Fruit fly (Drosophila melanogaster) whole organism, embryonic: ENCODE measurements around the gene CG32301.

Source experiments
- Ada2b ChIP-seq: fragments of 200-800 bp; sonication (Bioruptor generic); IDR thresholded peaks from 2 replicates; pipeline ENCODE4 v1.3.6; 2022; ENCODE audit warnings: missing biosample characterization, missing genetic modification characterization
- Atf-2 ChIP-seq: fragments of 200-800 bp; sonication (Bioruptor generic); optimal IDR thresholded peaks from 2 replicates; lab custom pipeline; 2016; ENCODE audit warnings: missing biosample characterization, missing genetic modification characterization
- CG1024 ChIP-seq: fragments of 200-800 bp; sonication (Bioruptor generic); IDR thresholded peaks from 2 replicates; pipeline ENCODE4 v1.3.6; 2022; ENCODE audit warnings: missing biosample characterization, missing genetic modification characterization
- CG12744 ChIP-seq: fragments of 200-800 bp; sonication (Bioruptor generic); optimal IDR thresholded peaks from 2 replicates; lab custom pipeline; 2016; ENCODE audit warnings: missing biosample characterization, missing genetic modification characterization
- CG13123 ChIP-seq: fragments of 200-800 bp; sonication (Bioruptor generic); optimal IDR thresholded peaks from 2 replicates; lab custom pipeline; 2016; ENCODE audit warnings: missing biosample characterization, missing genetic modification characterization
- CG13894 ChIP-seq: fragments of 200-800 bp; sonication (Bioruptor generic); optimal IDR thresholded peaks from 3 replicates; lab custom pipeline; 2018; ENCODE audit warnings: missing biosample characterization, mild to moderate bottlenecking, missing genetic modification characterization, moderate library complexity
- CG1529 ChIP-seq: fragments of 200-800 bp; sonication (Bioruptor generic); optimal IDR thresholded peaks from 3 replicates; lab custom pipeline; 2018; ENCODE audit warnings: missing biosample characterization, missing genetic modification characterization
- CG17912 ChIP-seq: fragments of 200-800 bp; sonication (Bioruptor generic); optimal IDR thresholded peaks from 2 replicates; lab custom pipeline; 2018; ENCODE audit warnings: missing biosample characterization, mild to moderate bottlenecking, missing genetic modification characterization
- CG18599 ChIP-seq: fragments of 200-800 bp; sonication (Bioruptor generic); optimal IDR thresholded peaks from 3 replicates; lab custom pipeline; 2017; ENCODE audit warnings: missing biosample characterization, missing genetic modification characterization, mild to moderate bottlenecking, moderate library complexity, missing genetic modification reagents
- CG2199 ChIP-seq: fragments of 200-800 bp; sonication (Bioruptor generic); IDR thresholded peaks from 3 replicates; pipeline ENCODE4 v1.3.6; 2022; ENCODE audit warnings: missing biosample characterization, missing genetic modification characterization
- CG30020 ChIP-seq: fragments of 200-800 bp; optimal IDR thresholded peaks from 2 replicates; lab custom pipeline; 2019; ENCODE audit warnings: missing biosample characterization, mild to moderate bottlenecking, missing genetic modification characterization, moderate library complexity
- CG30403 ChIP-seq: fragments of 200-800 bp; sonication (Bioruptor generic); optimal IDR thresholded peaks from 3 replicates; lab custom pipeline; 2016; ENCODE audit warnings: missing biosample characterization, missing genetic modification characterization
- CG3163 ChIP-seq: fragments of 200-800 bp; sonication (Bioruptor generic); optimal IDR thresholded peaks from 3 replicates; lab custom pipeline; 2016; ENCODE audit warnings: missing biosample characterization, missing genetic modification characterization
- CG33557 ChIP-seq: fragments of 200-800 bp; sonication (Bioruptor generic); optimal IDR thresholded peaks from 2 replicates; lab custom pipeline; 2019; ENCODE audit warnings: missing biosample characterization, mild to moderate bottlenecking, missing genetic modification characterization, moderate library complexity
- CG3838 ChIP-seq: fragments of 200-800 bp; sonication (Bioruptor generic); optimal IDR thresholded peaks from 3 replicates; lab custom pipeline; 2016; ENCODE audit warnings: missing biosample characterization, missing genetic modification characterization
- CG4328 ChIP-seq: fragments of 200-800 bp; sonication (Bioruptor generic); optimal IDR thresholded peaks from 3 replicates; lab custom pipeline; 2017; ENCODE audit warnings: missing biosample characterization, missing genetic modification reagents, missing genetic modification characterization
- CG6765 ChIP-seq: fragments of 200-800 bp; sonication (Bioruptor generic); optimal IDR thresholded peaks from 3 replicates; lab custom pipeline; 2017; ENCODE audit warnings: missing biosample characterization, mild to moderate bottlenecking, missing genetic modification characterization
- CG7271 ChIP-seq: fragments of 200-800 bp; sonication (Bioruptor generic); optimal IDR thresholded peaks from 2 replicates; lab custom pipeline; 2018; ENCODE audit warnings: missing biosample characterization, mild to moderate bottlenecking, missing genetic modification characterization, moderate library complexity
- CG7786 ChIP-seq: fragments of 200-800 bp; sonication (Bioruptor generic); optimal IDR thresholded peaks from 2 replicates; lab custom pipeline; 2016; ENCODE audit warnings: missing biosample characterization, missing genetic modification characterization
- CG8359 ChIP-seq: fragments of 200-800 bp; sonication (Bioruptor generic); optimal IDR thresholded peaks from 2 replicates; lab custom pipeline; 2017; ENCODE audit warnings: missing biosample characterization, mild to moderate bottlenecking, missing genetic modification characterization, borderline replicate concordance
- CG8388 ChIP-seq: fragments of 200-800 bp; sonication (Bioruptor generic); optimal IDR thresholded peaks from 2 replicates; lab custom pipeline; 2019; ENCODE audit warnings: missing biosample characterization, mild to moderate bottlenecking, missing genetic modification characterization, moderate library complexity
- CG9817 ChIP-seq: fragments of 200-800 bp; sonication (Bioruptor generic); optimal IDR thresholded peaks from 2 replicates; lab custom pipeline; 2018; ENCODE audit warnings: missing biosample characterization, mild to moderate bottlenecking, missing genetic modification characterization, moderate library complexity
- Chrac-16 ChIP-seq: fragments of 200-800 bp; sonication (Bioruptor generic); optimal IDR thresholded peaks from 3 replicates; lab custom pipeline; 2016; ENCODE audit warnings: missing biosample characterization, missing genetic modification characterization
- D ChIP-seq, 2 experiments: fragments of 200-800 bp in 1 of 2; fragments of >200 bp in 1 of 2; sonication (Bioruptor generic) in 1 of 2; optimal IDR thresholded peaks; 2 replicates in 1 of 2; 3 replicates in 1 of 2; lab custom pipeline; 2017; ENCODE audit warnings: mild to moderate bottlenecking in 1 of 2, missing biosample characterization in 1 of 2, missing genetic modification characterization in 1 of 2, missing genetic modification reagents in 1 of 2
- Doc2 ChIP-seq: fragments of 200-800 bp; sonication (Bioruptor generic); IDR thresholded peaks from 2 replicates; pipeline ENCODE4 v1.3.6; 2022; ENCODE audit warnings: missing biosample characterization, missing genetic modification characterization
- MTF-1 ChIP-seq: fragments of 200-800 bp; sonication (Bioruptor generic); optimal IDR thresholded peaks from 2 replicates; lab custom pipeline; 2018; ENCODE audit warnings: missing biosample characterization, mild to moderate bottlenecking, missing genetic modification characterization, borderline replicate concordance
- Myb ChIP-seq: fragments of 200-800 bp; sonication (Bioruptor generic); optimal IDR thresholded peaks from 2 replicates; lab custom pipeline; 2016; ENCODE audit warnings: missing biosample characterization, missing genetic modification characterization
- Neu2 ChIP-seq: fragments of 200-800 bp; sonication (Bioruptor generic); optimal IDR thresholded peaks from 3 replicates; lab custom pipeline; 2016; ENCODE audit warnings: missing biosample characterization, missing genetic modification characterization, borderline replicate concordance
- PHDP ChIP-seq: fragments of 200-800 bp; sonication (Bioruptor generic); optimal IDR thresholded peaks from 3 replicates; lab custom pipeline; 2018; ENCODE audit warnings: missing biosample characterization, mild to moderate bottlenecking, missing genetic modification characterization, moderate library complexity
- Sin3A ChIP-seq: fragments of >200 bp; optimal IDR thresholded peaks from 2 replicates; lab custom pipeline; 2018
- Six4 ChIP-seq: fragments of 200-800 bp; sonication (Bioruptor generic); optimal IDR thresholded peaks from 2 replicates; lab custom pipeline; 2016; ENCODE audit warnings: missing biosample characterization, missing genetic modification characterization
- Vsx1 ChIP-seq: fragments of 200-800 bp; sonication (Bioruptor generic); optimal IDR thresholded peaks from 2 replicates; lab custom pipeline; 2017; ENCODE audit warnings: missing biosample characterization, mild to moderate bottlenecking, missing genetic modification characterization, missing genetic modification reagents
- Xbp1 ChIP-seq: fragments of 200-800 bp; sonication (Bioruptor generic); optimal IDR thresholded peaks from 3 replicates; lab custom pipeline; 2016; ENCODE audit warnings: missing biosample characterization, mild to moderate bottlenecking, missing genetic modification characterization
- az2 ChIP-seq: fragments of 200-800 bp; sonication (Bioruptor generic); optimal IDR thresholded peaks from 3 replicates; lab custom pipeline; 2016; ENCODE audit warnings: missing biosample characterization, missing genetic modification characterization
- bcd ChIP-seq: fragments of 200-800 bp; sonication (Bioruptor generic); optimal IDR thresholded peaks from 2 replicates; lab custom pipeline; 2017; ENCODE audit warnings: missing biosample characterization, mild to moderate bottlenecking, missing genetic modification characterization
- br ChIP-seq: fragments of >200 bp; optimal IDR thresholded peaks from 2 replicates; lab custom pipeline; 2017
- dati ChIP-seq: fragments of 200-800 bp; sonication (Bioruptor generic); IDR thresholded peaks from 2 replicates; pipeline ENCODE4 v1.3.6; 2022; ENCODE audit warnings: missing biosample characterization, missing genetic modification characterization
- dmrt11E ChIP-seq: fragments of 200-800 bp; sonication (Bioruptor generic); optimal IDR thresholded peaks from 3 replicates; lab custom pipeline; 2018; ENCODE audit warnings: missing biosample characterization, mild to moderate bottlenecking, missing genetic modification characterization, moderate library complexity
- dpn ChIP-seq, 2 experiments: fragments of 200-800 bp; sonication (Bioruptor generic); optimal IDR thresholded peaks; 3 replicates each; lab custom pipeline; 2016; ENCODE audit warnings: missing biosample characterization in 2 of 2, missing genetic modification characterization in 2 of 2
- gt ChIP-seq: fragments of 200-800 bp; sonication (Bioruptor generic); IDR thresholded peaks from 2 replicates; pipeline ENCODE4 v1.3.6; 2022; ENCODE audit warnings: missing biosample characterization, missing genetic modification characterization
- h ChIP-seq: fragments of >200 bp; optimal IDR thresholded peaks from 2 replicates; lab custom pipeline; 2017
- mld ChIP-seq: fragments of 200-800 bp; sonication (Bioruptor generic); IDR thresholded peaks from 3 replicates; pipeline ENCODE4 v1.3.6; 2022; ENCODE audit warnings: missing biosample characterization, missing genetic modification characterization; ENCODE audit not compliant: partially characterized antibody
- nmo ChIP-seq: fragments of 200-800 bp; sonication (Bioruptor generic); optimal IDR thresholded peaks from 2 replicates; lab custom pipeline; 2018; ENCODE audit warnings: missing biosample characterization, mild to moderate bottlenecking, missing genetic modification characterization, moderate library complexity
- nom ChIP-seq: fragments of 200-800 bp; sonication (Bioruptor generic); optimal IDR thresholded peaks from 2 replicates; lab custom pipeline; 2017; ENCODE audit warnings: missing biosample characterization, missing genetic modification characterization, mild to moderate bottlenecking, moderate library complexity, missing genetic modification reagents
- org-1 ChIP-seq: fragments of 200-800 bp; sonication (Bioruptor generic); optimal IDR thresholded peaks from 2 replicates; lab custom pipeline; 2017; ENCODE audit warnings: missing biosample characterization, missing genetic modification characterization
- peb ChIP-seq: fragments of 200-800 bp; sonication (Bioruptor generic); IDR thresholded peaks from 2 replicates; pipeline ENCODE4 v1.3.6; 2022; ENCODE audit warnings: missing biosample characterization, missing genetic modification characterization
- ranshi ChIP-seq: fragments of 200-800 bp; sonication (Bioruptor generic); IDR thresholded peaks from 2 replicates; pipeline ENCODE4 v1.3.6; 2022; ENCODE audit warnings: missing biosample characterization, missing genetic modification characterization
- ro ChIP-seq: fragments of 200-800 bp; sonication (Bioruptor generic); IDR thresholded peaks from 2 replicates; pipeline ENCODE4 v1.3.6; 2022; ENCODE audit warnings: missing biosample characterization, missing genetic modification characterization
- salm ChIP-seq: fragments of 200-800 bp; sonication (Bioruptor generic); optimal IDR thresholded peaks from 2 replicates; lab custom pipeline; 2018; ENCODE audit warnings: missing biosample characterization, mild to moderate bottlenecking, missing genetic modification characterization
- toy ChIP-seq: fragments of 200-800 bp; sonication (Bioruptor generic); IDR thresholded peaks from 2 replicates; pipeline ENCODE4 v1.3.6; 2022; ENCODE audit warnings: missing biosample characterization, missing genetic modification characterization
- usp ChIP-seq: fragments of >200 bp; optimal IDR thresholded peaks from 2 replicates; lab custom pipeline; 2017; ENCODE audit warnings: missing biosample characterization, missing genetic modification characterization

The CG32301 gene

DNA sequence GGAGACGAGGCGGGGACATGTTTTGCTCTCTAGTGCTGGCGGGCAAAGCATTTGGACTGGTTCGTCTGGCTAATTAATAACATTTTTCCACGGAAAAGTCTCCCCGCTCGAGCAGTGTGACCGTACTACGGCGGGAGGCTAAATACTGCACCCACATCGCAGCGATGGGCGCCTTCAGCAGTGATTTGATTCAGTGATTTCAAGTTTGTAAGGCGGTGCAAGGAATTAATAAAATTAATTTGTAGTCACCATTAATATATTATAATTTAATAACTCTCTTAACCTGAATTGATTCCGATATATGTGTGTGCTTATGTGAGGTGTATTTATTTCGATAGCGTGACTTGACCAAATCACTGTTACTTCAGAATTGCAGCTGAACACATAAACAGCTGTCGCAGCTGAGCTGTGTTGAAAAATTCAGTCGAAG lies 18.3 kb downstream of the CG32301 start, which contains the start of the genes oxt and CG13807 (continued):
- peak; percentile 68 for TF ChIP-seq Sin3A (lab: Kevin White, UChicago)
- peak; percentile 30 for TF ChIP-seq MTF-1 (GFP tag; lab: Kevin White, UChicago)
- peak; percentile 83 for TF ChIP-seq CG8388 (GFP tag; lab: Kevin White, UChicago)
- TF ChIP-seq Neu2 (GFP tag; lab: Kevin White, UChicago): no peak
- peak; percentile 94 for TF ChIP-seq Vsx1 (GFP tag; lab: Kevin White, UChicago)
- peak; percentile 73 for TF ChIP-seq org-1 (GFP tag; lab: Kevin White, UChicago)
- TF ChIP-seq Ada2b (GFP tag; lab: Robert Waterston, UW): peak; percentile 78
- TF ChIP-seq CG12744: peak; percentile 57
- TF ChIP-seq CG17912 (GFP tag; lab: Kevin White, UChicago): peak; percentile 84
- TF ChIP-seq salm: peak; percentile 70
- peak; percentile 86 for TF ChIP-seq peb (GFP tag; lab: Robert Waterston, UW)
- TF ChIP-seq h (lab: Kevin White, UChicago): no peak
- TF ChIP-seq CG1529: peak; percentile 75
- peak; percentile 92 for TF ChIP-seq PHDP
- TF ChIP-seq CG1024 (GFP tag; lab: Robert Waterston, UW): peak; percentile 83
- TF ChIP-seq CG13123 (GFP tag; lab: Kevin White, UChicago): peak; percentile 60
- no peak for TF ChIP-seq D (optimal IDR thresholded peaks at IDR 0.05; lab: Kevin White, UChicago)
- peak; percentile 71 for TF ChIP-seq D (GFP tag; optimal IDR thresholded peaks at IDR 0.05; lab: Kevin White, UChicago)
- peak; percentile 92 for TF ChIP-seq Chrac-16 (GFP tag; lab: Kevin White, UChicago)
- peak; percentile 67; the same call in 1 of the 2 replicates for TF ChIP-seq toy (GFP tag; lab: Robert Waterston, UW)
- TF ChIP-seq CG4328 (GFP tag; lab: Kevin White, UChicago): peak; percentile 76
- peak; percentile 90 for TF ChIP-seq bcd (GFP tag; lab: Kevin White, UChicago)
- TF ChIP-seq CG6765 (GFP tag; lab: Kevin White, UChicago): peak; percentile 29
- peak; percentile 52; the same call in 1 of the 2 replicates for TF ChIP-seq ro (GFP tag; lab: Robert Waterston, UW)
- TF ChIP-seq mld (GFP tag; lab: Robert Waterston, UW): no peak
- TF ChIP-seq gt (GFP tag; lab: Robert Waterston, UW): peak; percentile 57
- TF ChIP-seq CG7786: peak; percentile 49
- TF ChIP-seq CG3163 (GFP tag; lab: Kevin White, UChicago): no peak
- no peak for TF ChIP-seq CG3838
- TF ChIP-seq nom (GFP tag; lab: Kevin White, UChicago): peak; percentile 63
- no peak for TF ChIP-seq br
- peak; percentile 95 for TF ChIP-seq nmo (GFP tag; lab: Kevin White, UChicago)
- peak; percentile 77 for TF ChIP-seq CG13894 (tag; lab: Kevin White, UChicago)
- 0 out of 2 replicates have a peak, but pooled peaks have one; percentile 35 for TF ChIP-seq dati (GFP tag; lab: Robert Waterston, UW)
- peak; percentile 91 for TF ChIP-seq ranshi (GFP tag; lab: Robert Waterston, UW)
- peak; percentile 83 for TF ChIP-seq CG18599 (GFP tag; lab: Kevin White, UChicago)
- peak; percentile 94 for TF ChIP-seq Xbp1 (GFP tag; lab: Kevin White, UChicago)
- peak; percentile 82 for TF ChIP-seq dmrt11E
- peak; percentile 66 to 93 for TF ChIP-seq dpn (GFP tag; optimal IDR thresholded peaks at IDR 0.05; lab: Kevin White, UChicago)
- TF ChIP-seq CG7271: peak; percentile 80
- TF ChIP-seq usp (GFP tag; lab: Kevin White, UChicago): no peak
- peak; percentile 80 for TF ChIP-seq CG33557 (GFP tag; lab: Kevin White, UChicago)
- peak; percentile 44 for TF ChIP-seq CG8359
- peak; percentile 90 for TF ChIP-seq CG9817 (tag; lab: Kevin White, UChicago)
- peak; percentile 81 for TF ChIP-seq Six4 (GFP tag; lab: Kevin White, UChicago)
- TF ChIP-seq Doc2 (GFP tag; lab: Robert Waterston, UW): peak; percentile 49; the same call in 1 of the 2 replicates
- TF ChIP-seq CG2199 (GFP tag; lab: Robert Waterston, UW): peak; percentile 88
- peak; percentile 1 for TF ChIP-seq Myb (GFP tag; lab: Kevin White, UChicago)
- peak; percentile 93 for TF ChIP-seq CG30403 (GFP tag; lab: Kevin White, UChicago)
- TF ChIP-seq Atf-2 (GFP tag; lab: Kevin White, UChicago): peak; percentile 17
- TF ChIP-seq CG30020 (tag; lab: Kevin White, UChicago): peak; percentile 74
- TF ChIP-seq az2: peak; percentile 87
